Fruit fly (Drosophila melanogaster) whole organism, embryonic: ENCODE data around the gene CG34183.

ENCODE experiments used
- CG16779 ChIP-seq: fragments of 200-800 bp; sonication (Bioruptor generic); IDR thresholded peaks from 2 replicates; pipeline ENCODE4 v1.3.6; 2022; ENCODE audit warnings: missing biosample characterization, missing genetic modification characterization
- CG3281 ChIP-seq: fragments of 200-800 bp; sonication (Bioruptor generic); optimal IDR thresholded peaks from 3 replicates; lab custom pipeline; 2017; ENCODE audit warnings: missing biosample characterization, mild to moderate bottlenecking, missing genetic modification characterization
- CG5953 ChIP-seq: fragments of 200-800 bp; sonication (Bioruptor generic); IDR thresholded peaks from 2 replicates; pipeline ENCODE4 v1.3.6; 2022; ENCODE audit warnings: missing biosample characterization, missing genetic modification characterization
- CG6254 ChIP-seq: fragments of 200-800 bp; sonication (Bioruptor generic); optimal IDR thresholded peaks from 3 replicates; lab custom pipeline; 2017; ENCODE audit warnings: mild to moderate bottlenecking, missing biosample characterization, missing genetic modification reagents, missing genetic modification characterization
- CG6683 ChIP-seq: fragments of 200-800 bp; sonication (Bioruptor generic); optimal IDR thresholded peaks from 2 replicates; lab custom pipeline; 2017; ENCODE audit warnings: missing biosample characterization, mild to moderate bottlenecking, missing genetic modification characterization, missing genetic modification reagents
- CG7928 ChIP-seq: fragments of 200-800 bp; sonication (Bioruptor generic); optimal IDR thresholded peaks from 2 replicates; lab custom pipeline; 2017; ENCODE audit warnings: missing biosample characterization, mild to moderate bottlenecking, missing genetic modification characterization
- Dfd ChIP-seq, 2 experiments: fragments of >200 bp; optimal IDR thresholded peaks; 2 replicates each; lab custom pipeline; 2017; ENCODE audit warnings: missing biosample characterization in 2 of 2, missing genetic modification characterization in 2 of 2
- Gug ChIP-seq: fragments of 200-800 bp; sonication (Bioruptor generic); IDR thresholded peaks from 4 replicates; pipeline ENCODE4 v1.3.6; 2022; ENCODE audit warnings: missing biosample characterization, missing genetic modification characterization
- Side ChIP-seq: fragments of 200-800 bp; sonication (Bioruptor generic); optimal IDR thresholded peaks from 2 replicates; lab custom pipeline; 2016; ENCODE audit warnings: missing biosample characterization, missing genetic modification characterization
- cas ChIP-seq: fragments of 200-800 bp; sonication (Bioruptor generic); IDR thresholded peaks from 2 replicates; pipeline ENCODE4 v1.3.6; 2022; ENCODE audit warnings: missing biosample characterization, missing genetic modification characterization
- ttk ChIP-seq: fragments of 200-800 bp; sonication (Bioruptor generic); IDR thresholded peaks from 2 replicates; pipeline ENCODE4 v2.1.2; 2022; ENCODE audit warnings: missing biosample characterization, missing genetic modification characterization

DNA sequence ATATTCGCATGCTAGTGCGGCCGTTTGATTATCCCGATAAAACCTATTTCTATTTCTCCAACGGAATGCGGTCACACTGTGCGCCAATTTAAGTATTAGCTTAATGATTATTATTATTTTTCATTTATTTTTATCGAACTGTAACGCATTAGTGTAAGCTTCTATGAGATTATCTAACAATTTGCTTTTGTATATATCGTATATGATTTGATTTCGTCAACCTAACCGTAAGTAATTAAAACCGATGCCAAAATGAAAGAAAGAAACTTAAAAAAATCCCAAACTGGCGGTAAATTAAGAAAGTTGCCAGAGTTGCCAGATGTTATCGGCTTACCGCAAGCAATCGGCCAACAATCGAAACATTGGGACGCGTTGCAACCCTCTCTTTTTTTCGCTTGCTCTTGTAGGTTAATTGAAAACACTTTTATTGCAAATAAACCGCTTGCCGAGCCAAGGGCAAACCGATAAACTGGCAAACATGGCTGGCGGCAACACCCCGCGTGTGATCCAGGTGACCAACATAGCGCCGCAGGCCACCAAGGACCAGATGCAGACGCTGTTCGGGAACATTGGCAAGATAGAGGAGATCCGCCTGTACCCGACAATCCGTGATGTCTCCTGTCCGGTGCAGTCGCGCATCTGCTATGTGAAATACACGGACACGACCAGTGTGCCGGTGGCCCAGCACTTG lies 22.1 kb upstream of the CG34183 start, which contains the start of the genes Etl1 and Srp54:
- TF ChIP-seq CG3281 (no peak), Gug (GFP tag; lab: Robert Waterston, UW) (peak; percentile 39; the same call in 2 of the 4 replicates), CG6683 (no peak), CG16779 (GFP tag; lab: Robert Waterston, UW) (no peak), CG7928 (GFP tag; lab: Kevin White, UChicago) (no peak), Side (GFP tag; lab: Kevin White, UChicago) (no peak), CG6254 (GFP tag; lab: Kevin White, UChicago) (no peak), cas (GFP tag; lab: Robert Waterston, UW) (no peak), Dfd (GFP tag; optimal IDR thresholded peaks at IDR 0.05; lab: Kevin White, UChicago) (no peak), CG5953 (no peak), ttk (no peak)
